Worm (Caenorhabditis elegans) whole organism, late embryonic: ENCODE results near the gene F53E2.2.

ENCODE experiments used
- C08G9.2 ChIP-seq: sonication (generic microtip); optimal IDR thresholded peaks from 2 replicates; lab custom pipeline; 2016; ENCODE audit warnings: mild to moderate bottlenecking, missing genetic modification characterization, moderate library complexity, missing compliant biosample characterization
- ceh-19 ChIP-seq: fragments of 200-800 bp; sonication (Bioruptor generic); optimal IDR thresholded peaks from 2 replicates; lab custom pipeline; 2018; ENCODE audit warnings: mild to moderate bottlenecking, missing genetic modification characterization, missing compliant biosample characterization
- ceh-9 ChIP-seq: sonication (generic microtip); optimal IDR thresholded peaks from 2 replicates; lab custom pipeline; 2016; ENCODE audit warnings: mild to moderate bottlenecking, missing genetic modification characterization, inconsistent platforms, missing compliant biosample characterization
- dmd-4 ChIP-seq: sonication (generic microtip); optimal IDR thresholded peaks from 2 replicates; lab custom pipeline; 2016; ENCODE audit warnings: borderline replicate concordance, missing genetic modification characterization, missing compliant biosample characterization
- hlh-30 ChIP-seq: sonication (generic microtip); optimal IDR thresholded peaks from 2 replicates; lab custom pipeline; 2017; ENCODE audit warnings: antibody characterized with exemption, missing genetic modification characterization, missing compliant biosample characterization; ENCODE audit not compliant: insufficient read depth
- pqm-1 ChIP-seq: sonication (generic microtip); optimal IDR thresholded peaks from 2 replicates; lab custom pipeline; 2016; ENCODE audit warnings: missing genetic modification characterization, missing compliant biosample characterization
- unc-42 ChIP-seq: sonication (generic microtip); optimal IDR thresholded peaks from 2 replicates; lab custom pipeline; 2016; ENCODE audit warnings: missing genotype, missing genetic modification characterization, missing compliant biosample characterization

DNA sequence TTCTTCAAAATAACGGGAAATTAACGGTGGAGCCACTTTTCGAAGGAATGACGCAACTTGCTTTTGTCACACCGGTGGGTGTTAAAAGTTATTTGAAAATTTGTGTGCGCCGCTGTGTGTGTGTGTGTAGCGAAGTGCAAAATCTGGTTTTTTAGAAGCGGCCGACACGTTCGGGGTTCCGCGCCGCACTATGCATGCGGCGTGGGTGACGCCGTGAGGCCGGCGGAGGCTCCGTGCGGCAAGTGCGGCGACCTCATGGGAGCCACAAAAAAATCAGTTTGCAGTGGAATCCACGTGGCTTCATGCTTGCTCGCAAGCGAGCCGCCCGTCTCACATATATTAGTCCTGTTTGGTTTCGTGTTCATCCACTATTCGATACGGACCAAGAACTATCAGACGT lies 19.6 kb upstream of the F53E2.2 start:
- no peak for TF ChIP-seq C08G9.2 (tag; lab: Kevin White, UChicago)
- no peak for TF ChIP-seq dmd-4
- TF ChIP-seq hlh-30 (tag; lab: Kevin White, UChicago) = no peak
- TF ChIP-seq unc-42 (tag; lab: Kevin White, UChicago) = no peak
- no peak for TF ChIP-seq pqm-1 (tag; lab: Kevin White, UChicago)
- no peak for TF ChIP-seq ceh-19 (GFP tag; lab: Kevin White, UChicago)
- TF ChIP-seq ceh-9 = no peak
